Fruit fly (Drosophila melanogaster): ENCODE measurements around the gene sl.
A peak's percentile ranks its signal among the peaks of the same experiment; 100 is the strongest.

Gene sl

dm6 chrX:16358670-16359320, 8.7 kb downstream of the sl start, which contains the start of the genes U2af50 and PIG-Q (continued):
- TF ChIP-seq croc (GFP tag; conservative IDR thresholded peaks at IDR 0.05) (peak; percentile 90), CG17385 (GFP tag; optimal IDR thresholded peaks at IDR 0.05) (peak; percentile 87), CG4820 (GFP tag; optimal IDR thresholded peaks at IDR 0.05) (peak; percentile 86), bsh (GFP tag; optimal IDR thresholded peaks at IDR 0.05) (peak; percentile 77 to 96), NfI (GFP tag; optimal IDR thresholded peaks at IDR 0.05) (peak; percentile 93), CG12391 (tag; optimal IDR thresholded peaks at IDR 0.05) (peak; percentile 96), CG8359 (GFP tag; optimal IDR thresholded peaks at IDR 0.05; ENCODE audit: borderline replicate concordance) (peak; percentile 86), Dbx (GFP tag; IDR thresholded peaks at IDR 0.05) (peak; percentile 94), CG31365 (tag; optimal IDR thresholded peaks at IDR 0.05) (no peak), Rfx (GFP tag; IDR thresholded peaks at IDR 0.05) (peak; percentile 93), Nf-YC (tag; optimal IDR thresholded peaks at IDR 0.05) (peak; percentile 83), CG6272 (GFP tag; IDR thresholded peaks at IDR 0.05) (no peak), CG13287 (GFP tag; IDR thresholded peaks at IDR 0.05; ENCODE audit: partially characterized antibody) (peak; percentile 53), ci (GFP tag; IDR thresholded peaks at IDR 0.05) (no peak; the same call in none of the 3 replicates), CG14965 (GFP tag; optimal IDR thresholded peaks at IDR 0.05; ENCODE audit: borderline replicate concordance) (no peak), CG3995 (GFP tag; optimal IDR thresholded peaks at IDR 0.05) (peak; percentile 14), cas (GFP tag; IDR thresholded peaks at IDR 0.05) (peak; percentile 74; the same call in 1 of the 2 replicates), CG6175 (GFP tag; IDR thresholded peaks at IDR 0.05) (no peak), lab (GFP tag; optimal IDR thresholded peaks at IDR 0.05) (no peak), CG17359 (tag; optimal IDR thresholded peaks at IDR 0.05) (peak; percentile 93), CG9727 (GFP tag; optimal IDR thresholded peaks at IDR 0.05) (peak; percentile 93), caup (GFP tag; optimal IDR thresholded peaks at IDR 0.05; ENCODE audit: severe bottlenecking) (peak; percentile 89), CG6854 (GFP tag; optimal IDR thresholded peaks at IDR 0.05) (peak; percentile 79), CG11695 (GFP tag; IDR thresholded peaks at IDR 0.05) (peak; percentile 90), YL-1 (GFP tag; optimal IDR thresholded peaks at IDR 0.05) (peak; percentile 51), dysf (GFP tag; IDR thresholded peaks at IDR 0.05) (peak; percentile 93; the same call in 1 of the 3 replicates), CG1602 (GFP tag; optimal IDR thresholded peaks at IDR 0.05) (peak; percentile 90), CG18764 (GFP tag; optimal IDR thresholded peaks at IDR 0.05) (peak; percentile 91), sd (tag; optimal IDR thresholded peaks at IDR 0.05) (peak; percentile 87), CG9876 (GFP tag; optimal IDR thresholded peaks at IDR 0.05) (peak; percentile 48), tio (GFP tag; optimal IDR thresholded peaks at IDR 0.05) (no peak), trem (tag; optimal IDR thresholded peaks at IDR 0.05) (peak; percentile 94), CG4854 (GFP tag; optimal IDR thresholded peaks at IDR 0.05) (peak; percentile 52), maf-S (GFP tag; optimal IDR thresholded peaks at IDR 0.05) (peak; percentile 53), CG14050 (GFP tag; IDR thresholded peaks at IDR 0.05) (no peak; the same call in 1 of the 3 replicates), Sry-β (GFP tag; optimal IDR thresholded peaks at IDR 0.05) (peak; percentile 66), crp (GFP tag; optimal IDR thresholded peaks at IDR 0.05) (peak in 1 of 2 experiments; percentile 48), tin (GFP tag; optimal IDR thresholded peaks at IDR 0.05) (peak; percentile 89), HHEX (GFP tag; optimal IDR thresholded peaks at IDR 0.05) (peak; percentile 91), CG1792 (GFP tag; optimal IDR thresholded peaks at IDR 0.05) (peak; percentile 2), hth (optimal IDR thresholded peaks at IDR 0.05) (no peak), stwl (tag; optimal IDR thresholded peaks at IDR 0.05) (peak; percentile 66), Poxn (GFP tag; IDR thresholded peaks at IDR 0.05) (peak; percentile 68), Nf-YB (GFP tag; optimal IDR thresholded peaks at IDR 0.05) (no peak), GATAe (GFP tag; conservative IDR thresholded peaks at IDR 0.05) (peak; percentile 71), wek (GFP tag; optimal IDR thresholded peaks at IDR 0.05) (peak; percentile 58), BEAF-32 (GFP tag; optimal IDR thresholded peaks at IDR 0.05) (peak; percentile 63), emc (GFP tag; optimal IDR thresholded peaks at IDR 0.05) (no peak), CG7987 (GFP tag; optimal IDR thresholded peaks at IDR 0.05) (peak; percentile 84)

Data from whole organism, embryonic.